Worm (Caenorhabditis elegans): Measurements from ENCODE around the gene capg-2.

DNA sequence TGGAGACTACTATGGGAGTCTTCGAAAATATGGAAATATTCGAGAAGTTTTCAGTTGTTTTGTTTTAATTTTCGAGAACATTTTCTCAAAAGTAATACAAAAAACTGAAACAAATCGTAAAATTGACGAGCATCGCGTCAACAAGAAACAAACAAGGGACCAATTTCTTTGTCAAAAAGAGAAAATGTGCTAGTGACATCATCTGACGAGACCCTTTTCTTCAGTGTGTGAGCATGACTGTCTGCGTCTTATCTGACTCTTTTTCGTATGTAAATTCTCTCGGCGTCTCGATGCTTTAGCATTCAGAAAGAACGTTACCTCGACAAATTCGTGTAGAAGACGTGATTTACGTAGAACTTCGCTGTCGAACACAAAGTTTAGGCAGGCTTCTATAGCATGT, 16.0 kb downstream of the capg-2 start:
- no peak for TF ChIP-seq nhr-6 (tag; optimal IDR thresholded peaks at IDR 0.05)
- no peak for TF ChIP-seq snpc-4 (tag; optimal IDR thresholded peaks at IDR 0.05)
- TF ChIP-seq nhr-23 (tag; optimal IDR thresholded peaks at IDR 0.05): no peak
- no peak for TF ChIP-seq crh-2 (tag; optimal IDR thresholded peaks at IDR 0.05)
- TF ChIP-seq elt-1 (tag; optimal IDR thresholded peaks at IDR 0.05): no peak
- no peak for TF ChIP-seq nhr-237 (tag; optimal IDR thresholded peaks at IDR 0.05)
- TF ChIP-seq fos-1 (tag; optimal IDR thresholded peaks at IDR 0.05): no peak
- TF ChIP-seq nhr-129 (tag; optimal IDR thresholded peaks at IDR 0.05): peak; percentile 77
- TF ChIP-seq ceh-82 (tag; optimal IDR thresholded peaks at IDR 0.05): no peak
